Worm (Caenorhabditis elegans): ENCODE measurements around the gene nep-16.
A peak's percentile ranks its signal among the peaks of the same experiment; 100 is the strongest.

DNA sequence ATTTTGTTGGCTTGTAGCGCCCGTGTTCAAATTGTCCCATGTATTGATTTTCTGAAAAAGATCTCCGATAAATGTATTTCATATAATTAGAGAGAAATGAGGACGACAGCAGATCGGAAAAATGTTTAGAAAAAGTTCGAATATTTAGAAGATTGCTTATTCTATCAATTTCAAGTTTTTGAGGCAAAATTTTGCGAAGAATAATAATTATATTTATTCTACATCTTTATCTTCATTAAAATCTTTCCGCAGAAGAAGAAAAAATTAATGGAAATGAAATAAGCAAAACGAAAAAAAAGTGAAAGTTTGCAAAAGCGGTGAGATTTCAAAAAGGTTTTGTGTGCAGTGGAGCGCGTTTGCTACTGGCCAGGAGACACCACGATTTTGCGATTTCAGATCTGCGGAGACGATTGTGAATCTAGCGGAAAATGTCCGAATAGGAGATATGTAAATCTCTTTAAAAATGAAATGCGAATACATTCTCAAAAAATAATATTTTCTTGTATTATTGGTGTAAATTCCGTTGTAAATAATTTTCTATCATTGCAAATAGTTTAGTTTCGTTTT, 12.6 kb upstream of the nep-16 start, which contains the start of gene nrde-4:
- TF ChIP-seq dao-5 (tag; optimal IDR thresholded peaks at IDR 0.05) (no peak), W03F9.2 (tag; optimal IDR thresholded peaks at IDR 0.05) (peak; percentile 70)
